Worm (Caenorhabditis elegans) whole organism, late embryonic: Measurements from ENCODE around the gene clec-252.

Experiments used
- F13H6.1 ChIP-seq: sonication (generic microtip); optimal IDR thresholded peaks from 2 replicates; lab custom pipeline; 2016; ENCODE audit warnings: missing genetic modification characterization, missing compliant biosample characterization
- K02D7.2 ChIP-seq: sonication (generic microtip); optimal IDR thresholded peaks from 2 replicates; lab custom pipeline; 2017; ENCODE audit warnings: mild to moderate bottlenecking, missing genetic modification characterization, missing compliant biosample characterization
- K09A11.1 ChIP-seq: sonication (generic microtip); optimal IDR thresholded peaks from 2 replicates; lab custom pipeline; 2017; ENCODE audit warnings: antibody characterized with exemption, mild to moderate bottlenecking, missing genetic modification characterization, missing compliant biosample characterization; ENCODE audit not compliant: insufficient read depth
- Y22D7AL.16 ChIP-seq: sonication (generic microtip); optimal IDR thresholded peaks from 2 replicates; lab custom pipeline; 2016; ENCODE audit warnings: missing genetic modification characterization, missing compliant biosample characterization
- ceh-19 ChIP-seq: fragments of 200-800 bp; sonication (Bioruptor generic); optimal IDR thresholded peaks from 2 replicates; lab custom pipeline; 2018; ENCODE audit warnings: mild to moderate bottlenecking, missing genetic modification characterization, missing compliant biosample characterization
- ceh-31 ChIP-seq: sonication (generic microtip); optimal IDR thresholded peaks from 2 replicates; lab custom pipeline; 2016; ENCODE audit warnings: missing genetic modification characterization, missing compliant biosample characterization
- ceh-34 ChIP-seq: sonication (generic microtip); optimal IDR thresholded peaks from 2 replicates; lab custom pipeline; 2016; ENCODE audit warnings: mild to moderate bottlenecking, missing genetic modification characterization, missing compliant biosample characterization
- ceh-6 ChIP-seq: fragments of 200-800 bp; sonication (Bioruptor generic); optimal IDR thresholded peaks from 2 replicates; lab custom pipeline; 2018; ENCODE audit warnings: mild to moderate bottlenecking, missing genetic modification characterization, missing compliant biosample characterization
- che-1 ChIP-seq: sonication (generic microtip); optimal IDR thresholded peaks from 2 replicates; lab custom pipeline; 2016; ENCODE audit warnings: mild to moderate bottlenecking, missing genetic modification characterization, missing compliant biosample characterization
- dmd-4 ChIP-seq: sonication (generic microtip); optimal IDR thresholded peaks from 2 replicates; lab custom pipeline; 2016; ENCODE audit warnings: borderline replicate concordance, missing genetic modification characterization, missing compliant biosample characterization
- elt-2 ChIP-seq: sonication (generic microtip); optimal IDR thresholded peaks from 2 replicates; lab custom pipeline; 2016; ENCODE audit warnings: missing genetic modification reagents, missing genetic modification characterization, missing compliant biosample characterization
- eyg-1 ChIP-seq: sonication (generic microtip); optimal IDR thresholded peaks from 2 replicates; lab custom pipeline; 2016; ENCODE audit warnings: missing genotype, missing genetic modification characterization, missing compliant biosample characterization
- fax-1 ChIP-seq: sonication (generic microtip); optimal IDR thresholded peaks from 2 replicates; lab custom pipeline; 2016; ENCODE audit warnings: missing genotype, missing genetic modification characterization, missing compliant biosample characterization
- fkh-10 ChIP-seq: fragments of 150-350 bp; optimal IDR thresholded peaks from 2 replicates; lab custom pipeline; 2014; ENCODE audit warnings: missing biosample characterization, missing genetic modification reagents, missing genetic modification characterization
- madf-2 ChIP-seq: sonication (generic microtip); optimal IDR thresholded peaks from 2 replicates; lab custom pipeline; 2017; ENCODE audit warnings: missing genetic modification characterization, missing compliant biosample characterization
- mec-3 ChIP-seq: sonication (generic microtip); optimal IDR thresholded peaks from 2 replicates; lab custom pipeline; 2016; ENCODE audit warnings: borderline replicate concordance, missing genetic modification characterization, missing compliant biosample characterization
- nfya-1 ChIP-seq: sonication (generic microtip); optimal IDR thresholded peaks from 2 replicates; lab custom pipeline; 2017; ENCODE audit warnings: missing genetic modification characterization, mild to moderate bottlenecking, missing compliant biosample characterization, antibody characterized with exemption, moderate library complexity
- npax-4 ChIP-seq: sonication (generic microtip); optimal IDR thresholded peaks from 2 replicates; lab custom pipeline; 2016; ENCODE audit warnings: missing genetic modification characterization, missing compliant biosample characterization
- pax-1 ChIP-seq: fragments of 150-350 bp; optimal IDR thresholded peaks from 2 replicates; lab custom pipeline; 2014; ENCODE audit warnings: missing biosample characterization, missing genetic modification characterization
- pha-4 ChIP-seq: fragments of 150-350 bp; optimal IDR thresholded peaks from 2 replicates; lab custom pipeline; 2018; ENCODE audit warnings: missing biosample characterization, missing genetic modification reagents, missing genetic modification characterization
- pqm-1 ChIP-seq: sonication (generic microtip); optimal IDR thresholded peaks from 2 replicates; lab custom pipeline; 2016; ENCODE audit warnings: missing genetic modification characterization, missing compliant biosample characterization
- pros-1 ChIP-seq: fragments of 150-350 bp; optimal IDR thresholded peaks from 2 replicates; lab custom pipeline; 2014; ENCODE audit warnings: missing biosample characterization, missing genetic modification reagents, missing genetic modification characterization
- ref-2 ChIP-seq: sonication (generic microtip); optimal IDR thresholded peaks from 2 replicates; lab custom pipeline; 2016; ENCODE audit warnings: missing genetic modification characterization, missing compliant biosample characterization
- sdc-2 ChIP-seq: sonication (generic microtip); optimal IDR thresholded peaks from 2 replicates; lab custom pipeline; 2016; ENCODE audit warnings: missing genotype, missing genetic modification characterization, missing compliant biosample characterization
- syd-9 ChIP-seq: sonication (generic microtip); optimal IDR thresholded peaks from 2 replicates; lab custom pipeline; 2016; ENCODE audit warnings: mild to moderate bottlenecking, missing genetic modification characterization, moderate library complexity, missing compliant biosample characterization
- unc-3 ChIP-seq, 2 experiments: fragments of 200-800 bp in 1 of 2; sonication (Bioruptor generic) in 1 of 2; sonication (generic microtip) in 1 of 2; conservative IDR thresholded peaks in 1 of 2; optimal IDR thresholded peaks in 1 of 2; 2 replicates each; pipeline versions ENCODE4 v1.3.6 to Lab custom; 2016 to 2022; ENCODE audit warnings: missing compliant biosample characterization in 2 of 2, missing genetic modification characterization in 2 of 2, missing genetic modification reagents in 1 of 2
- unc-55 ChIP-seq: sonication (generic microtip); optimal IDR thresholded peaks from 2 replicates; lab custom pipeline; 2017; ENCODE audit warnings: missing biosample characterization, missing genetic modification reagents, missing genetic modification characterization
- zip-5 ChIP-seq: sonication (generic microtip); optimal IDR thresholded peaks from 2 replicates; lab custom pipeline; 2016; ENCODE audit warnings: missing genetic modification characterization, missing compliant biosample characterization

The clec-252 gene

DNA sequence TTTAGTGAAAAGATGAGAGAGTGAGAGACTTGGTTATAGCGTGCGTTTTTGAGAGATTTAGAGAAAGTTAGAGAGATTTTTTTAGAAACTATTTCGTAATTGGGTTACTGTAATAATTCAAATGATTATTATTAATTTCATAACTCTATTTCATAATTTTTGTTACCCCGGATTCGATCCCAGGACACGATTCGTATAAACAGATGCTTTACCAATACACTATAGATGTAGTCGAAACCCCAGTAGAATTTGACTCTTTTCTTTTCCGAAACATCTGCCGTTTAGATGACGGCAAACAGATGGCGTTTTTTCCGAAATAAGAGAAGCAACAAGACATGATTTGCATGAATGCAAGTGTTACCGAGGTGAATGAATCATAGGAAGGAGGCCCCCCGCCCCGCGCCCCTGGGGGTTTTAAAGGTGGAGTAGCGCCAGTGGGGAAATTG lies 38.6 kb downstream of the clec-252 start:
- TF ChIP-seq unc-3 (GFP tag; conservative IDR thresholded peaks at IDR 0.05; lab: Robert Waterston, UW) (no peak), unc-3 (tag; optimal IDR thresholded peaks at IDR 0.05; lab: Kevin White, UChicago) (peak; percentile 9), pqm-1 (no peak), K09A11.1 (tag; lab: Kevin White, UChicago) (peak; percentile 16), zip-5 (tag; lab: Kevin White, UChicago) (peak; percentile 14), ref-2 (tag; lab: Kevin White, UChicago) (peak; percentile 45), ceh-31 (tag; lab: Kevin White, UChicago) (peak; percentile 39), eyg-1 (no peak), ceh-19 (GFP tag; lab: Kevin White, UChicago) (peak; percentile 12), nfya-1 (tag; lab: Kevin White, UChicago) (peak; percentile 58), syd-9 (peak; percentile 7), dmd-4 (tag; lab: Kevin White, UChicago) (peak; percentile 69), pax-1 (no peak)

DNA sequence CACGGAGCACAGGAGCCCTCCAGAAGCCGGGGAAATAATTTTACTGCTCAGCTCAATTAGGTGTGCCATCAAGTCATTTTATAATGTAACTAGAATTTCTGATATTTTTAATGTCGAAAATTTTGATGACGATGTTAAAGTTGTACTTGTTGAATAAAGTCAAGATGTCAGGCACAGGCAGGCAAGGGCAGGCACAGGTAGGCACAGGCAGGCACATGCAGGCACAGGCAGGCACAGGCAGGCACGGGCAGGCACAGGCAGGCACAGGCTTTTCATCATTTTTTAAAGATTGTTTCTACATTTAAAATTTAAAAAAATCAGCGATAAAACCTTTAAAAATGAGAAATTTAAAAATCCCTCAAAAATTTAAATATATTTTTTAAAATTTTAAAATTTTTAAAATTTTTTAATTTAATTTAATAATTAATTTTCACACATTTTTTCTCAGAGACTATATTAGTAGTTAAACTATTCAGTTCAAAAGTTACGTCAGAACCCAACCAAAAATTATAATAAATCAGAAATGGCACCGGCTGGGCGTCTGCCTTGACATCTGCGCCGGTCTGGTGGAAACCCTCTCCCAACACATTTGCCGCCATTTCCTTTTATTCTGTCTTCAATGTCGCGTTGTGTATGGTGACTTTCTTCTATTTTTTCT lies 39.3 kb downstream of the clec-252 start, which contains the start of gene Y17D7C.6:
TSS of gene Y17D7C.6 (plus strand) at position 608 of the 658 bp plus-strand sequence.
- peak; percentile 15 for TF ChIP-seq ceh-19 (GFP tag; lab: Kevin White, UChicago)
- no peak for TF ChIP-seq mec-3 (tag; lab: Kevin White, UChicago)

DNA sequence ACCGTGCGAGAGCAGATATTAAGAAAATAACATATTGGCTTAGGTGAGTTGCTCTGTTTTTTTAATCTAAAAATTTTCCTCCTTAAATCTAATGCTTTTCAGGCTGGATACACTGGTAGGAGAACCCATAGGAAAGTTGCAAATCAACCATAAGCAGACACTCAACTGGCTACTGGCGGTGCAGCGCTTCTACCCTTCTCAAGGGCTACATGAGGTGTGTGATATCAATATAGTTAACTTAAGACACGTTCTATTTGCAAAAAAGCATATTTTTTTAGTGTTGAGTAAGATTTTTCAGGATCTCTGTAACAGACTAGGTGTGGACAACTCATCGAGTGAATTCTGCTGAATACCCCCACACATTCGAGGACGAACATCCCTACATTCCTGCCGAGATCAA lies 40.6 kb downstream of the clec-252 start:
- no peak for TF ChIP-seq npax-4 (tag; lab: Kevin White, UChicago)
- no peak for TF ChIP-seq F13H6.1
- no peak for TF ChIP-seq zip-5 (tag; lab: Kevin White, UChicago)
- no peak for TF ChIP-seq Y22D7AL.16
- TF ChIP-seq nfya-1 (tag; lab: Kevin White, UChicago), result no peak
- TF ChIP-seq pax-1, result no peak
- no peak for TF ChIP-seq unc-55 (GFP tag; lab: Kevin White, UChicago)
- no peak for TF ChIP-seq sdc-2
- TF ChIP-seq ceh-19 (GFP tag; lab: Kevin White, UChicago), result no peak
- no peak for TF ChIP-seq fax-1 (tag; lab: Kevin White, UChicago)
- no peak for TF ChIP-seq K02D7.2 (tag; lab: Kevin White, UChicago)
- TF ChIP-seq ceh-6 (GFP tag; lab: Kevin White, UChicago), result no peak

DNA sequence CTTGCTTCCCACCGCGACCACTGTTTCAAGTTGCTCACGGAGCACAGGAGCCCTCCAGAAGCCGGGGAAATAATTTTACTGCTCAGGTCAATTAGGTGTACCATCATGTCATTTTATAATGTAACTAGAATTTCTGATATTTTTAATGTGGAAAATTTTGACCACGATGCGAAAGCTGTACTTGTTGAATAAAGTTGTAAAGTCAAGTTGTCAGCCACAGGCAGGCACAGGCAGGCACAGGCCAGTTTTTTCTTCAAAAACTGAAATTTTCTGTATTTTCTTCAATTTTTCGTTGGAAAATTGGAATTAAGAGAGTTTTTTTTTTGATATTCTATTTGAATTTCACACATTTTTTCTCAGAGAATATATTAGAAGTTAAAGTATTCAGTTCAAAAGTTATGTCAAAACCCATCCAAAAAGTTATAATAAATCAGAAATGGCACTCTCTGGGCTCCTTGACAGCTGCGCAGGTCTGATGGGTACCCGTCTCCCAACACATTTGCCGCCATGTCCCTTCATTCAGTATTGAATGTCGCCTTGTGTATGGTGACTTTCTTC lies 42.5 kb downstream of the clec-252 start, which contains the start of gene Y17D7C.1:
TSS of gene Y17D7C.1 (plus strand) at position 508 of the 558 bp plus-strand sequence.
- TF ChIP-seq pros-1 (tag; lab: Kevin White, UChicago), result no peak

DNA sequence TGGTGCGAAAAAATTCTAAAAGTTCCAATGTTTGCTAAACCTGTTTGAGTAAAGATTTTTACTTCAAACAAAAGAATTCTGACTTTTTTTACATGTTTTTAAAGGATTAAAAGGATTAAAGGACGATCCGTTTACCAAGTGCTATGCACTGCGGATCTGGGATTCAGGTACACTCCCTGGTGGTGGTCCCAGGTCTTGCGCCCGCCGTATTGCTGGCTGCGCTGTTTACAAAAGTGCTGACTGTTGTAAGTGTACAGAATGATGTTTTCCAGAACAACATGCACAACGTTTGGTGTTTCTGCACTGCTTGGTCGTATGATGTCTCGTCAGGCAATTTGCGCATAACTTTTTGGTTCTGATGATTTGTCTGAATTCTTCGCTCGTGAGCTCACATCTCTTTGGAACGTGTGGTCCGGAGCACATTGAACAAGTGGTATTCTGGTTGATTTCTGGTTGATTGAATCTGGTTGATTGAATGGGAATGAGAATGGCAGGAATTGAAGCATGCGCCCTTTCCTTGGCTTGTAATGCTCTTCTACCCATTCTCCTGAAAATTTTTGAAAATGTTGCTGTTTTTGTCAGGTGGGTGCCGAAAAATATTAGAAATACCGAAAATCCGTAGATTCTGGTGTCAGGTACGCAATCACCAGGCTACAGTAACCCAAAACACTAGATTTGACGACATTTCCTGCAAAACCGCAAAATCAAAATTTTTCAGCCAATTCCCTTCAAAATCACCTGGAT lies 43.1 kb downstream of the clec-252 start:
- TF ChIP-seq che-1 (tag; lab: Kevin White, UChicago), result no peak
- peak; percentile 18 for TF ChIP-seq fkh-10 (GFP tag; lab: Kevin White, UChicago)
- TF ChIP-seq dmd-4 (tag; lab: Kevin White, UChicago), result peak; percentile 70
- no peak for TF ChIP-seq madf-2 (tag; lab: Kevin White, UChicago)
- TF ChIP-seq ceh-6 (GFP tag; lab: Kevin White, UChicago), result no peak

DNA sequence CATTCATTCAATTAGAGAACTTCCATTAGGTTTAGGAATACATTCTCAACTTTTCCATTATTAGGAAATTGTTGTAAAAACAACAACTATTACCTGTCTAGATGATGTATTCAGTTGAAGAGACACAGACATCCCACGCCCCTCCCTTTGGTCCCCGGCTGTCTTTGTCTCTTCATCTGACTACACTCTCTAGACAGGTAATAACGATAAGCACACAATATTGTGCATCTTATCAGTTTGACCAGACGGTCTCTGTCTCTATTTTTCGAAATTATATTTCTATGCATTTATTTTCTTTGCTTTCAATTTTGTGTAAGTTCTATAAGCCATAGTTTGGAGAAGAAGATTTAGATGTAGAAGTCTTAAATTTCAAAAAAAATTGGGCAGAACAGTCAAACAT lies 47.3 kb downstream of the clec-252 start, which contains the start of gene Y69H2.9:
TSS of gene Y69H2.9 (plus strand) at position 233 of the 400 bp plus-strand sequence.
- TF ChIP-seq pha-4 (tag; lab: Kevin White, UChicago), result no peak
- no peak for TF ChIP-seq ceh-34 (tag; lab: Kevin White, UChicago)
- TF ChIP-seq elt-2 (tag; lab: Kevin White, UChicago), result peak; percentile 91
- TF ChIP-seq, all 69 proteins: peak for 1
